Worm (Caenorhabditis elegans): Measurements from ENCODE around the gene ins-9.

- no peak for TF ChIP-seq let-607 (tag; optimal IDR thresholded peaks at IDR 0.05)
- TF ChIP-seq unc-62 (GFP tag; optimal IDR thresholded peaks at IDR 0.05) = no peak
- no peak for TF ChIP-seq efl-1 (GFP tag; optimal IDR thresholded peaks at IDR 0.05)
- no peak for TF ChIP-seq somi-1 (GFP tag; optimal IDR thresholded peaks at IDR 0.05)
- TF ChIP-seq ets-4 (GFP tag; optimal IDR thresholded peaks at IDR 0.05) = no peak
- TF ChIP-seq madf-10 (tag; optimal IDR thresholded peaks at IDR 0.05) = no peak
- TF ChIP-seq F22D6.2 (tag; optimal IDR thresholded peaks at IDR 0.05) = no peak
- TF ChIP-seq ama-1 (optimal IDR thresholded peaks at IDR 0.05) = no peak
- no peak for TF ChIP-seq ama-1 (GFP tag; optimal IDR thresholded peaks at IDR 0.05)
- no peak for TF ChIP-seq madf-8 (GFP tag; conservative IDR thresholded peaks at IDR 0.05)
- TF ChIP-seq pbrm-1 (GFP tag; IDR thresholded peaks at IDR 0.05) = no peak
- no peak for TF ChIP-seq C06A6.2 (GFP tag; conservative IDR thresholded peaks at IDR 0.05)
- TF ChIP-seq snpc-4 (GFP tag; optimal IDR thresholded peaks at IDR 0.05) = no peak
- no peak for TF ChIP-seq snpc-4 (tag; optimal IDR thresholded peaks at IDR 0.05)
- TF ChIP-seq B0019.2 (GFP tag; conservative IDR thresholded peaks at IDR 0.05) = no peak
Observed at ce11 chrX:8879349-8879748, 12.9 kb upstream of the ins-9 start, which contains the start of gene C06E2.2.
